Worm (Caenorhabditis elegans) whole organism, L4 larva: Measurements from ENCODE around the gene F57B1.6.

Experiments
- D1046.2 ChIP-seq: fragments of 200-800 bp; sonication (Bioruptor generic); IDR thresholded peaks from 2 replicates; pipeline ENCODE4 v1.3.6; 2022; ENCODE audit warnings: missing genetic modification characterization, missing compliant biosample characterization
- F44E2.7 ChIP-seq: fragments of 200-800 bp; sonication (Bioruptor generic); IDR thresholded peaks from 2 replicates; pipeline ENCODE4 v2.1.2; 2022; ENCODE audit warnings: missing genetic modification characterization, missing compliant biosample characterization
- Y48G9A.11 ChIP-seq: fragments of 200-800 bp; sonication (Bioruptor generic); IDR thresholded peaks from 2 replicates; pipeline ENCODE4 v1.3.6; 2022; ENCODE audit warnings: missing genetic modification reagents, missing genetic modification characterization, missing compliant biosample characterization
- aha-1 ChIP-seq: fragments of 150-350 bp; peaks from one replicate; lab custom pipeline; 2014; ENCODE audit warnings: missing biosample characterization, missing genetic modification characterization
- ama-1 ChIP-seq: fragments of 150-350 bp; optimal IDR thresholded peaks from 2 replicates; lab custom pipeline; 2014; ENCODE audit warnings: inconsistent platforms, mixed read lengths
- ceh-20 ChIP-seq: fragments of 200-800 bp; sonication (Bioruptor generic); IDR thresholded peaks from 2 replicates; pipeline ENCODE4 v1.3.6; 2022; ENCODE audit warnings: missing genetic modification reagents, missing genetic modification characterization, missing compliant biosample characterization
- daf-16 ChIP-seq, 3 experiments: sonication (generic microtip); optimal IDR thresholded peaks; 2 replicates each; lab custom pipeline; 2016 to 2017; ENCODE audit warnings: missing genetic modification characterization in 3 of 3, missing genetic modification reagents in 3 of 3, mild to moderate bottlenecking in 2 of 3, missing compliant biosample characterization in 2 of 3, missing biosample characterization in 1 of 3, moderate library complexity in 1 of 3
- dmd-6 ChIP-seq: fragments of 200-800 bp; sonication (Bioruptor generic); IDR thresholded peaks from 2 replicates; pipeline ENCODE4 v1.3.6; 2022; ENCODE audit warnings: missing genetic modification reagents, missing genetic modification characterization, missing compliant biosample characterization
- dmd-8 ChIP-seq: fragments of 200-800 bp; sonication (Bioruptor generic); IDR thresholded peaks from 2 replicates; pipeline ENCODE4 v1.3.6; 2022; ENCODE audit warnings: missing genetic modification characterization, missing compliant biosample characterization
- dve-1 ChIP-seq: sonication (generic microtip); optimal IDR thresholded peaks from 2 replicates; lab custom pipeline; 2017; ENCODE audit warnings: antibody characterized with exemption, mild to moderate bottlenecking, missing genetic modification characterization, missing compliant biosample characterization; ENCODE audit not compliant: insufficient read depth
- hif-1 ChIP-seq, 2 experiments: sonication (generic microtip); optimal IDR thresholded peaks; 2 replicates each; lab custom pipeline; 2016 to 2017; ENCODE audit warnings: missing compliant biosample characterization in 2 of 2, missing genetic modification characterization in 2 of 2, missing genetic modification reagents in 2 of 2, missing genotype in 2 of 2, mild to moderate bottlenecking in 1 of 2
- hlh-11 ChIP-seq: fragments of 200-800 bp; sonication (Bioruptor generic); optimal IDR thresholded peaks from 2 replicates; lab custom pipeline; 2018; ENCODE audit warnings: mild to moderate bottlenecking, missing genetic modification characterization, missing compliant biosample characterization
- hlh-30 ChIP-seq: sonication (generic microtip); optimal IDR thresholded peaks from 2 replicates; lab custom pipeline; 2017; ENCODE audit warnings: antibody characterized with exemption, mild to moderate bottlenecking, missing genetic modification characterization, missing compliant biosample characterization; ENCODE audit not compliant: insufficient read depth
- hmg-1.1 ChIP-seq: fragments of 200-800 bp; sonication (Bioruptor generic); IDR thresholded peaks from 2 replicates; pipeline ENCODE4 v1.3.6; 2022; ENCODE audit warnings: missing genetic modification reagents, missing genetic modification characterization, missing compliant biosample characterization
- jun-1 ChIP-seq: fragments of 150-350 bp; optimal IDR thresholded peaks from 2 replicates; lab custom pipeline; 2014; ENCODE audit warnings: missing biosample characterization, missing genetic modification reagents, missing genetic modification characterization
- lin-39 ChIP-seq: fragments of 150-350 bp; optimal IDR thresholded peaks from 2 replicates; lab custom pipeline; 2014; ENCODE audit warnings: missing biosample characterization, missing genetic modification reagents, missing genetic modification characterization
- lsy-2 ChIP-seq, 2 experiments: fragments of 150-350 bp in 1 of 2; sonication (generic microtip) in 1 of 2; optimal IDR thresholded peaks; 2 replicates each; lab custom pipeline; 2014 to 2017; ENCODE audit warnings: missing biosample characterization in 2 of 2, missing genetic modification characterization in 2 of 2
- madf-5 ChIP-seq, 2 experiments: fragments of 200-800 bp; sonication (Bioruptor generic); IDR thresholded peaks; 2 replicates each; pipeline ENCODE4 v1.3.6; 2022; ENCODE audit warnings: missing compliant biosample characterization in 2 of 2, missing genetic modification characterization in 2 of 2
- mdl-1 ChIP-seq, 2 experiments: fragments of 150-350 bp in 1 of 2; sonication (generic microtip) in 1 of 2; optimal IDR thresholded peaks; 2 replicates each; lab custom pipeline; 2014 to 2017; ENCODE audit warnings: missing biosample characterization in 2 of 2, missing genetic modification characterization in 2 of 2
- mdt-29 ChIP-seq: fragments of 200-800 bp; sonication (Bioruptor generic); IDR thresholded peaks from 2 replicates; pipeline ENCODE4 v1.3.6; 2022; ENCODE audit warnings: missing genetic modification reagents, missing genetic modification characterization, missing compliant biosample characterization
- mep-1 ChIP-seq: fragments of 150-350 bp; sonication (generic microtip); optimal IDR thresholded peaks from 3 replicates; lab custom pipeline; 2014; ENCODE audit warnings: missing biosample characterization, missing genetic modification characterization
- mes-2 ChIP-seq: sonication (generic microtip); optimal IDR thresholded peaks from 2 replicates; lab custom pipeline; 2016; ENCODE audit warnings: missing genotype, mild to moderate bottlenecking, missing genetic modification characterization, missing compliant biosample characterization; ENCODE audit not compliant: poor library complexity, severe bottlenecking
- mxl-3 ChIP-seq: fragments of 200-800 bp; sonication (Bioruptor generic); optimal IDR thresholded peaks from 2 replicates; lab custom pipeline; 2018; ENCODE audit warnings: mild to moderate bottlenecking, missing genetic modification characterization, missing compliant biosample characterization
- nhr-102 ChIP-seq: sonication (generic microtip); optimal IDR thresholded peaks from 2 replicates; lab custom pipeline; 2016; ENCODE audit warnings: mild to moderate bottlenecking, missing genetic modification characterization, moderate library complexity, missing compliant biosample characterization
- nhr-11 ChIP-seq: fragments of 150-350 bp; optimal IDR thresholded peaks from 2 replicates; lab custom pipeline; 2014; ENCODE audit warnings: missing biosample characterization, missing genetic modification characterization
- nhr-28 ChIP-seq: fragments of 150-350 bp; optimal IDR thresholded peaks from 2 replicates; lab custom pipeline; 2014; ENCODE audit warnings: missing biosample characterization, missing genetic modification characterization
- nhr-42 ChIP-seq: fragments of 200-800 bp; sonication (Bioruptor generic); IDR thresholded peaks from 2 replicates; pipeline ENCODE4 v1.3.6; 2022; ENCODE audit warnings: missing genetic modification characterization, missing compliant biosample characterization
- nhr-48 ChIP-seq: sonication (generic microtip); optimal IDR thresholded peaks from 2 replicates; lab custom pipeline; 2016; ENCODE audit warnings: mild to moderate bottlenecking, missing genetic modification characterization, missing compliant biosample characterization
- nhr-6 ChIP-seq: fragments of 150-350 bp; optimal IDR thresholded peaks from 2 replicates; lab custom pipeline; 2014; ENCODE audit warnings: missing biosample characterization, missing genetic modification characterization
- nhr-77 ChIP-seq: fragments of 150-350 bp; optimal IDR thresholded peaks from 2 replicates; lab custom pipeline; 2014; ENCODE audit warnings: missing biosample characterization, missing genetic modification characterization
- php-3 ChIP-seq: fragments of 200-800 bp; sonication (Bioruptor generic); IDR thresholded peaks from 2 replicates; pipeline ENCODE4 v1.3.6; 2022; ENCODE audit warnings: missing genetic modification reagents, missing genetic modification characterization, missing compliant biosample characterization
- pqm-1 ChIP-seq: sonication (generic microtip); optimal IDR thresholded peaks from 2 replicates; lab custom pipeline; 2017; ENCODE audit warnings: missing biosample characterization, missing genetic modification characterization
- snpc-1.2 ChIP-seq: fragments of 200-800 bp; sonication (Bioruptor generic); IDR thresholded peaks from 2 replicates; pipeline ENCODE4 v1.3.6; 2022; ENCODE audit warnings: missing genetic modification reagents, missing genetic modification characterization, missing compliant biosample characterization
- tra-1 ChIP-seq: fragments of 200-800 bp; sonication (Bioruptor generic); IDR thresholded peaks from 2 replicates; pipeline ENCODE4 v1.3.6; 2022; ENCODE audit warnings: missing genetic modification reagents, missing genetic modification characterization, missing compliant biosample characterization
- unc-39 ChIP-seq: sonication (generic microtip); optimal IDR thresholded peaks from 2 replicates; lab custom pipeline; 2017; ENCODE audit warnings: missing biosample characterization, missing genetic modification characterization
- unc-62 ChIP-seq, 3 experiments: fragments of 150-350 bp in 1 of 3; sonication (generic microtip); optimal IDR thresholded peaks in 2 of 3; peaks in 1 of 3; 1 replicate in 1 of 3; 2 replicates in 2 of 3; lab custom pipeline; 2014 to 2017; ENCODE audit warnings: missing biosample characterization in 3 of 3, missing genetic modification characterization in 3 of 3, missing genetic modification reagents in 3 of 3, missing genotype in 1 of 3
- vab-7 ChIP-seq: fragments of 200-800 bp; sonication (Bioruptor generic); IDR thresholded peaks from 2 replicates; pipeline ENCODE4 v1.3.6; 2022; ENCODE audit warnings: missing genetic modification reagents, missing genetic modification characterization, missing compliant biosample characterization
- zfp-3 ChIP-seq: fragments of 200-800 bp; sonication (Bioruptor generic); conservative IDR thresholded peaks from 2 replicates; pipeline ENCODE4 v1.3.6; 2022; ENCODE audit warnings: missing genetic modification reagents, missing genetic modification characterization, missing compliant biosample characterization

F57B1.6 gene

ce11 chrV:13259527-13259926 is 50.1 kb downstream of the F57B1.6 start:
- TF ChIP-seq lsy-2 (tag; optimal IDR thresholded peaks at IDR 0.05; lab: Kevin White, UChicago), result peak in 1 of 2 experiments; percentile 7
- peak; percentile 28; the same call in 1 of the 2 replicates for TF ChIP-seq dmd-6 (GFP tag; lab: Robert Waterston, UW)
- TF ChIP-seq dve-1, result peak; percentile 46
- no peak for TF ChIP-seq vab-7
- no peak for TF ChIP-seq D1046.2 (GFP tag; lab: Robert Waterston, UW)
- peak in 1 of 2 experiments; percentile 4 for TF ChIP-seq mdl-1 (tag; optimal IDR thresholded peaks at IDR 0.05; lab: Kevin White, UChicago)
- TF ChIP-seq tra-1 (GFP tag; lab: Robert Waterston, UW), result 0 out of 2 replicates have a peak, but pooled peaks have one; percentile 50
- peak; percentile 32 for TF ChIP-seq mep-1 (tag; lab: Kevin White, UChicago)
- no peak for TF ChIP-seq F44E2.7 (GFP tag; lab: Robert Waterston, UW)
- peak; percentile 89 for TF ChIP-seq hlh-30 (tag; lab: Kevin White, UChicago)
- TF ChIP-seq mes-2 (tag; lab: Kevin White, UChicago), result no peak
- TF ChIP-seq mdt-29 (GFP tag; lab: Robert Waterston, UW), result no peak
- TF ChIP-seq ceh-20 (GFP tag; lab: Robert Waterston, UW), result peak; percentile 44; the same call in 1 of the 2 replicates
- TF ChIP-seq unc-39, result no peak
- peak; percentile 98 for TF ChIP-seq aha-1 (tag; lab: Kevin White, UChicago)
- peak; percentile 50 for TF ChIP-seq nhr-28 (tag; lab: Kevin White, UChicago)
- no peak for TF ChIP-seq jun-1 (tag; lab: Kevin White, UChicago)
- peak; percentile 17 for TF ChIP-seq hlh-11 (tag; lab: Kevin White, UChicago)
- TF ChIP-seq unc-62 (GFP tag; optimal IDR thresholded peaks at IDR 0.05 in 1 of 2; lab: Kevin White, UChicago), result peak in 1 of 2 experiments; percentile 87
- TF ChIP-seq unc-62 (tag; optimal IDR thresholded peaks at IDR 0.05; lab: Kevin White, UChicago), result no peak

ce11 chrV:13262781-13263318 is 53.4 kb downstream of the F57B1.6 start:
- TF ChIP-seq nhr-48 (tag; lab: Kevin White, UChicago) (peak; percentile 76), tra-1 (GFP tag; lab: Robert Waterston, UW) (0 out of 2 replicates have a peak, but pooled peaks have one; percentile 45), pqm-1 (tag; lab: Kevin White, UChicago) (peak; percentile 51), lsy-2 (tag; optimal IDR thresholded peaks at IDR 0.05; lab: Kevin White, UChicago) (peak in 1 of 2 experiments; percentile 3), nhr-77 (tag; lab: Kevin White, UChicago) (peak; percentile 32), nhr-28 (tag; lab: Kevin White, UChicago) (peak; percentile 71), hif-1 (tag; optimal IDR thresholded peaks at IDR 0.05; lab: Kevin White, UChicago) (peak in 1 of 2 experiments; percentile 72), madf-5 (GFP tag; IDR thresholded peaks at IDR 0.05; lab: Robert Waterston, UW) (no peak), nhr-42 (GFP tag; lab: Robert Waterston, UW) (0 out of 2 replicates have a peak, but pooled peaks have one; percentile 24), dmd-6 (GFP tag; lab: Robert Waterston, UW) (peak; percentile 92), dmd-8 (no peak), hmg-1.1 (GFP tag; lab: Robert Waterston, UW) (0 out of 2 replicates have a peak, but pooled peaks have one; percentile 16), hlh-11 (tag; lab: Kevin White, UChicago) (peak; percentile 76), dve-1 (peak; percentile 47), mxl-3 (GFP tag; lab: Kevin White, UChicago) (no peak), snpc-1.2 (GFP tag; lab: Robert Waterston, UW) (no peak), daf-16 (GFP tag; optimal IDR thresholded peaks at IDR 0.05; lab: Kevin White, UChicago) (no peak), daf-16 (tag; optimal IDR thresholded peaks at IDR 0.05; lab: Kevin White, UChicago) (peak; percentile 93), nhr-6 (tag; lab: Kevin White, UChicago) (peak; percentile 86), zfp-3 (0 out of 2 replicates have a peak, but pooled peaks have one; percentile 25), nhr-102 (peak; percentile 23), mdl-1 (tag; optimal IDR thresholded peaks at IDR 0.05; lab: Kevin White, UChicago) (peak in 1 of 2 experiments; percentile 38), lin-39 (tag; lab: Kevin White, UChicago) (no peak), Y48G9A.11 (no peak), nhr-11 (tag; lab: Kevin White, UChicago) (no peak), php-3 (GFP tag; lab: Robert Waterston, UW) (peak; percentile 71), ama-1 (lab: Kevin White, UChicago) (no peak), unc-62 (GFP tag; optimal IDR thresholded peaks at IDR 0.05 in 1 of 2; lab: Kevin White, UChicago) (peak in 1 of 2 experiments; percentile 74), unc-62 (tag; optimal IDR thresholded peaks at IDR 0.05; lab: Kevin White, UChicago) (no peak)
